Worm (Caenorhabditis elegans) whole organism, L1 larva: ENCODE data around the gene ldh-1.

Source experiments
- C04F5.9 ChIP-seq: sonication (generic microtip); optimal IDR thresholded peaks from 2 replicates; lab custom pipeline; 2016; ENCODE audit warnings: missing genetic modification characterization, missing compliant biosample characterization
- C34B4.2 ChIP-seq: sonication (generic microtip); optimal IDR thresholded peaks from 2 replicates; lab custom pipeline; 2017; ENCODE audit warnings: mild to moderate bottlenecking, missing genetic modification characterization, missing compliant biosample characterization
- alr-1 ChIP-seq: fragments of 200-800 bp; sonication (Bioruptor generic); optimal IDR thresholded peaks from 2 replicates; lab custom pipeline; 2018; ENCODE audit warnings: borderline replicate concordance, mild to moderate bottlenecking, missing genetic modification characterization, missing compliant biosample characterization
- aly-2 ChIP-seq: fragments of 150-350 bp; optimal IDR thresholded peaks from 2 replicates; lab custom pipeline; 2014; ENCODE audit warnings: missing biosample characterization, missing genetic modification characterization
- ama-1 ChIP-seq: fragments of 150-350 bp; optimal IDR thresholded peaks from 2 replicates; lab custom pipeline; 2014
- ceh-63 ChIP-seq: fragments of 200-800 bp; sonication (Bioruptor generic); optimal IDR thresholded peaks from 2 replicates; lab custom pipeline; 2018; ENCODE audit warnings: mild to moderate bottlenecking, missing genetic modification characterization, missing compliant biosample characterization
- ceh-8 ChIP-seq: fragments of 200-800 bp; sonication (Bioruptor generic); optimal IDR thresholded peaks from 2 replicates; lab custom pipeline; 2018; ENCODE audit warnings: mild to moderate bottlenecking, missing genetic modification characterization, moderate library complexity, missing compliant biosample characterization
- ceh-82 ChIP-seq, 3 experiments: fragments of 150-350 bp in 1 of 3; sonication (generic microtip) in 2 of 3; optimal IDR thresholded peaks; 2 replicates each; lab custom pipeline; 2014 to 2017; ENCODE audit warnings: missing biosample characterization in 3 of 3, missing genetic modification characterization in 3 of 3
- ceh-88 ChIP-seq: fragments of 200-800 bp; sonication (Bioruptor generic); IDR thresholded peaks from 2 replicates; pipeline ENCODE4 v1.3.6; 2022; ENCODE audit warnings: missing genetic modification characterization, missing compliant biosample characterization
- ces-1 ChIP-seq: fragments of 150-350 bp; optimal IDR thresholded peaks from 2 replicates; lab custom pipeline; 2014; ENCODE audit warnings: missing biosample characterization, missing genetic modification reagents, missing genetic modification characterization
- dpl-1 ChIP-seq, 3 experiments: fragments of 150-350 bp in 2 of 3; sonication (generic microtip) in 1 of 3; optimal IDR thresholded peaks; 2 replicates each; lab custom pipeline; 2014 to 2017; ENCODE audit warnings: missing biosample characterization in 3 of 3, missing genetic modification characterization in 3 of 3, missing genetic modification reagents in 3 of 3
- dsc-1 ChIP-seq: sonication (generic microtip); optimal IDR thresholded peaks from 2 replicates; lab custom pipeline; 2016; ENCODE audit warnings: mild to moderate bottlenecking, missing genetic modification characterization, missing compliant biosample characterization
- efl-1 ChIP-seq, 4 experiments: fragments of 150-350 bp; optimal IDR thresholded peaks in 3 of 4; peaks in 1 of 4; 1 replicate in 1 of 4; 2 replicates in 3 of 4; lab custom pipeline; 2014; ENCODE audit warnings: missing biosample characterization in 2 of 4, missing genetic modification characterization in 2 of 4, missing genetic modification reagents in 2 of 4
- efl-3 ChIP-seq: fragments of 200-800 bp; sonication (Bioruptor generic); optimal IDR thresholded peaks from 2 replicates; lab custom pipeline; 2018; ENCODE audit warnings: mild to moderate bottlenecking, missing genetic modification characterization, missing compliant biosample characterization
- egl-13 ChIP-seq: sonication (generic microtip); optimal IDR thresholded peaks from 2 replicates; lab custom pipeline; 2016; ENCODE audit warnings: missing genotype, missing genetic modification reagents, missing genetic modification characterization, missing compliant biosample characterization
- egl-27 ChIP-seq, 2 experiments: fragments of 150-350 bp in 1 of 2; sonication (generic microtip); optimal IDR thresholded peaks; 3 replicates each; lab custom pipeline; 2017 to 2018; ENCODE audit warnings: missing biosample characterization in 2 of 2, missing genetic modification characterization in 2 of 2, missing genetic modification reagents in 2 of 2
- elt-3 ChIP-seq, 6 experiments: fragments of 150-350 bp in 1 of 6; sonication (generic microtip); optimal IDR thresholded peaks; 2 replicates each; lab custom pipeline; 2017 to 2018; ENCODE audit warnings: missing biosample characterization in 6 of 6, missing genetic modification characterization in 6 of 6, inconsistent platforms in 1 of 6
- fkh-10 ChIP-seq: sonication (generic microtip); optimal IDR thresholded peaks from 2 replicates; lab custom pipeline; 2017; ENCODE audit warnings: missing biosample characterization, missing genetic modification reagents, missing genetic modification characterization
- fos-1 ChIP-seq: fragments of 150-350 bp; optimal IDR thresholded peaks from 2 replicates; lab custom pipeline; 2014; ENCODE audit warnings: missing biosample characterization, missing genetic modification characterization
- grh-1 ChIP-seq: fragments of 200-800 bp; sonication (Bioruptor generic); IDR thresholded peaks from 2 replicates; pipeline ENCODE4 v1.3.6; 2022; ENCODE audit warnings: missing genetic modification reagents, missing genetic modification characterization, missing compliant biosample characterization
- irx-1 ChIP-seq: sonication (generic microtip); optimal IDR thresholded peaks from 2 replicates; lab custom pipeline; 2016; ENCODE audit warnings: missing genetic modification characterization, missing compliant biosample characterization
- lin-35 ChIP-seq, 2 experiments: fragments of 150-350 bp; optimal IDR thresholded peaks; 2 replicates each; lab custom pipeline; 2014; ENCODE audit warnings: missing biosample characterization in 2 of 2, missing genetic modification characterization in 2 of 2, missing genetic modification reagents in 2 of 2
- lir-3 ChIP-seq: sonication (generic microtip); optimal IDR thresholded peaks from 2 replicates; lab custom pipeline; 2016; ENCODE audit warnings: mild to moderate bottlenecking, missing genetic modification characterization, moderate library complexity, missing compliant biosample characterization; ENCODE audit not compliant: poor library complexity
- mef-2 ChIP-seq: fragments of 150-350 bp; optimal IDR thresholded peaks from 2 replicates; lab custom pipeline; 2014; ENCODE audit warnings: missing biosample characterization, missing genetic modification characterization
- nhr-11 ChIP-seq: fragments of 150-350 bp; optimal IDR thresholded peaks from 2 replicates; lab custom pipeline; 2014; ENCODE audit warnings: missing biosample characterization, missing genetic modification characterization
- nhr-12 ChIP-seq: sonication (generic microtip); optimal IDR thresholded peaks from 2 replicates; lab custom pipeline; 2017; ENCODE audit warnings: missing biosample characterization, missing genetic modification characterization
- nhr-19 ChIP-seq: fragments of 200-800 bp; sonication (Bioruptor generic); conservative IDR thresholded peaks from 2 replicates; pipeline ENCODE4 v1.3.6; 2022; ENCODE audit warnings: missing genetic modification characterization, missing compliant biosample characterization
- nhr-20 ChIP-seq: sonication (generic microtip); optimal IDR thresholded peaks from 2 replicates; lab custom pipeline; 2016; ENCODE audit warnings: mild to moderate bottlenecking, missing genetic modification characterization, missing compliant biosample characterization
- nhr-28 ChIP-seq: fragments of 150-350 bp; optimal IDR thresholded peaks from 2 replicates; lab custom pipeline; 2014; ENCODE audit warnings: missing biosample characterization, missing genetic modification characterization
- nhr-47 ChIP-seq: sonication (generic microtip); optimal IDR thresholded peaks from 2 replicates; lab custom pipeline; 2016; ENCODE audit warnings: mild to moderate bottlenecking, missing genetic modification characterization, moderate library complexity, missing compliant biosample characterization
- nhr-71 ChIP-seq: sonication (generic microtip); optimal IDR thresholded peaks from 2 replicates; lab custom pipeline; 2016; ENCODE audit warnings: mild to moderate bottlenecking, missing genetic modification characterization, moderate library complexity, missing compliant biosample characterization
- nhr-76 ChIP-seq: sonication (generic microtip); optimal IDR thresholded peaks from 2 replicates; lab custom pipeline; 2017; ENCODE audit warnings: missing biosample characterization, missing genetic modification characterization
- nhr-77 ChIP-seq: fragments of 150-350 bp; optimal IDR thresholded peaks from 2 replicates; lab custom pipeline; 2014; ENCODE audit warnings: missing biosample characterization, missing genetic modification characterization
- nhr-85 ChIP-seq: sonication (generic microtip); peaks from one replicate; lab custom pipeline; 2016; ENCODE audit warnings: missing genetic modification characterization, inconsistent platforms, missing compliant biosample characterization
- nhr-90 ChIP-seq: sonication (generic microtip); optimal IDR thresholded peaks from 2 replicates; lab custom pipeline; 2016; ENCODE audit warnings: mild to moderate bottlenecking, missing genetic modification characterization, missing compliant biosample characterization; ENCODE audit not compliant: poor library complexity
- pag-3 ChIP-seq: sonication (generic microtip); optimal IDR thresholded peaks from 2 replicates; lab custom pipeline; 2017; ENCODE audit warnings: missing genetic modification characterization, mild to moderate bottlenecking, missing compliant biosample characterization, antibody characterized with exemption, borderline replicate concordance; ENCODE audit not compliant: insufficient read depth
- pax-3 ChIP-seq: fragments of 200-800 bp; sonication (Bioruptor generic); optimal IDR thresholded peaks from 2 replicates; lab custom pipeline; 2018; ENCODE audit warnings: mild to moderate bottlenecking, missing genetic modification characterization, moderate library complexity, missing compliant biosample characterization
- pqm-1 ChIP-seq: sonication (generic microtip); optimal IDR thresholded peaks from 3 replicates; lab custom pipeline; 2017; ENCODE audit warnings: missing biosample characterization, missing genetic modification characterization
- rnt-1 ChIP-seq: sonication (generic microtip); optimal IDR thresholded peaks from 2 replicates; lab custom pipeline; 2016; ENCODE audit warnings: mild to moderate bottlenecking, missing genetic modification characterization, moderate library complexity, missing compliant biosample characterization
- skn-1 ChIP-seq: fragments of 150-350 bp; optimal IDR thresholded peaks from 2 replicates; lab custom pipeline; 2014; ENCODE audit warnings: missing biosample characterization, missing genetic modification characterization
- snpc-4 ChIP-seq: fragments of 150-350 bp; optimal IDR thresholded peaks from 2 replicates; lab custom pipeline; 2014; ENCODE audit warnings: missing biosample characterization, missing genetic modification characterization
- snu-23 ChIP-seq: sonication (generic microtip); optimal IDR thresholded peaks from 2 replicates; lab custom pipeline; 2016; ENCODE audit warnings: missing genetic modification characterization, missing compliant biosample characterization
- sptf-1 ChIP-seq: fragments of 150-350 bp; optimal IDR thresholded peaks from 2 replicates; lab custom pipeline; 2014; ENCODE audit warnings: missing biosample characterization, missing genetic modification characterization
- sup-37 ChIP-seq: fragments of 200-800 bp; sonication (Bioruptor generic); optimal IDR thresholded peaks from 2 replicates; lab custom pipeline; 2018; ENCODE audit warnings: mild to moderate bottlenecking, missing genetic modification characterization, missing compliant biosample characterization
- swsn-7 ChIP-seq: sonication (generic microtip); optimal IDR thresholded peaks from 2 replicates; lab custom pipeline; 2016; ENCODE audit warnings: missing genetic modification characterization, missing compliant biosample characterization
- tbx-2 ChIP-seq: sonication (generic microtip); optimal IDR thresholded peaks from 2 replicates; lab custom pipeline; 2016; ENCODE audit warnings: missing genetic modification characterization, missing compliant biosample characterization
- tlp-1 ChIP-seq: fragments of 150-350 bp; optimal IDR thresholded peaks from 2 replicates; lab custom pipeline; 2014; ENCODE audit warnings: missing biosample characterization, missing genetic modification characterization
- unc-130 ChIP-seq: fragments of 150-350 bp; optimal IDR thresholded peaks from 2 replicates; lab custom pipeline; 2017; ENCODE audit warnings: missing biosample characterization, missing genetic modification characterization, inconsistent platforms
- unc-62 ChIP-seq: fragments of 150-350 bp; optimal IDR thresholded peaks from 2 replicates; lab custom pipeline; 2014; ENCODE audit warnings: missing biosample characterization, missing genetic modification reagents, missing genetic modification characterization
- unc-98 ChIP-seq: fragments of 200-800 bp; sonication (Bioruptor generic); IDR thresholded peaks from 2 replicates; pipeline ENCODE4 v1.3.6; 2022; ENCODE audit warnings: missing genetic modification characterization, missing compliant biosample characterization
- zip-4 ChIP-seq: fragments of 200-800 bp; sonication (Bioruptor generic); optimal IDR thresholded peaks from 2 replicates; lab custom pipeline; 2018; ENCODE audit warnings: mild to moderate bottlenecking, missing genetic modification characterization, moderate library complexity, missing compliant biosample characterization
- ztf-11 ChIP-seq, 2 experiments: sonication (generic microtip); optimal IDR thresholded peaks; 2 replicates each; lab custom pipeline; 2016 to 2017; ENCODE audit warnings: missing genetic modification characterization in 2 of 2, missing biosample characterization in 1 of 2, missing compliant biosample characterization in 1 of 2

The ldh-1 gene

ce11 chrII:11756684-11757107 lies 32.7 kb downstream of the ldh-1 start:
- TF ChIP-seq nhr-20 (tag; lab: Kevin White, UChicago): peak; percentile 44
- TF ChIP-seq unc-98: no peak
- no peak; the same call in 1 of the 2 replicates for TF ChIP-seq grh-1 (GFP tag; lab: Robert Waterston, UW)
- TF ChIP-seq aly-2 (tag; lab: Kevin White, UChicago): peak; percentile 100
- TF ChIP-seq zip-4 (GFP tag; lab: Kevin White, UChicago): no peak
- TF ChIP-seq sup-37: no peak
- peak; percentile 98 for TF ChIP-seq ama-1 (lab: Kevin White, UChicago)
- no peak for TF ChIP-seq tbx-2 (tag; lab: Kevin White, UChicago)
- TF ChIP-seq nhr-47 (tag; lab: Kevin White, UChicago): peak; percentile 10
- TF ChIP-seq egl-27 (tag; optimal IDR thresholded peaks at IDR 0.05; lab: Kevin White, UChicago): no peak
- TF ChIP-seq pax-3 (tag; lab: Kevin White, UChicago): peak; percentile 22
- TF ChIP-seq efl-3: no peak
- no peak for TF ChIP-seq nhr-11 (tag; lab: Kevin White, UChicago)
- peak; percentile 91 for TF ChIP-seq skn-1 (tag; lab: Kevin White, UChicago)
- TF ChIP-seq nhr-90 (tag; lab: Kevin White, UChicago): peak; percentile 3
- no peak for TF ChIP-seq efl-1 (optimal IDR thresholded peaks at IDR 0.05; lab: Kevin White, UChicago)
- peak in 1 of 2 experiments; percentile 20 for TF ChIP-seq efl-1 (GFP tag; optimal IDR thresholded peaks at IDR 0.05 in 1 of 2; lab: Kevin White, UChicago)
- TF ChIP-seq tlp-1 (tag; lab: Kevin White, UChicago): no peak
- TF ChIP-seq nhr-12 (tag; lab: Kevin White, UChicago): no peak
- TF ChIP-seq unc-62 (GFP tag; lab: Kevin White, UChicago): no peak
- peak; percentile 46 for TF ChIP-seq mef-2 (tag; lab: Kevin White, UChicago)
- no peak for TF ChIP-seq irx-1
- TF ChIP-seq lin-35 (GFP tag; optimal IDR thresholded peaks at IDR 0.05; lab: Kevin White, UChicago): peak; percentile 31 to 47
- no peak; the same call in 1 of the 2 replicates for TF ChIP-seq ceh-88 (GFP tag; lab: Robert Waterston, UW)
- TF ChIP-seq elt-3 (tag; optimal IDR thresholded peaks at IDR 0.05; lab: Kevin White, UChicago): peak in 1 of 6 experiments; percentile 73
- peak in 2 of 3 experiments; percentile 39 to 58 for TF ChIP-seq dpl-1 (GFP tag; optimal IDR thresholded peaks at IDR 0.05; lab: Kevin White, UChicago)
- peak; percentile 40 for TF ChIP-seq nhr-19
- TF ChIP-seq ztf-11 (tag; optimal IDR thresholded peaks at IDR 0.05; lab: Kevin White, UChicago): peak in 1 of 2 experiments; percentile 26
- peak; percentile 47 for TF ChIP-seq egl-13
- TF ChIP-seq snu-23 (GFP tag; lab: Kevin White, UChicago): peak; percentile 66
- TF ChIP-seq nhr-77 (tag; lab: Kevin White, UChicago): no peak
- no peak for TF ChIP-seq nhr-28 (tag; lab: Kevin White, UChicago)
- TF ChIP-seq ceh-82 (tag; optimal IDR thresholded peaks at IDR 0.05; lab: Kevin White, UChicago): no peak
- no peak for TF ChIP-seq pqm-1 (tag; lab: Kevin White, UChicago)
- no peak for TF ChIP-seq C34B4.2 (tag; lab: Kevin White, UChicago)
- peak; percentile 55 for TF ChIP-seq snpc-4
- peak; percentile 77 for TF ChIP-seq nhr-85 (tag; lab: Kevin White, UChicago)
- TF ChIP-seq swsn-7: peak; percentile 35
- TF ChIP-seq unc-130: no peak
- TF ChIP-seq fos-1: no peak
- no peak for TF ChIP-seq ceh-8 (GFP tag; lab: Kevin White, UChicago)
- TF ChIP-seq alr-1 (tag; lab: Kevin White, UChicago): no peak
- no peak for TF ChIP-seq ceh-63 (GFP tag; lab: Kevin White, UChicago)
- no peak for TF ChIP-seq nhr-76 (tag; lab: Kevin White, UChicago)
- TF ChIP-seq lir-3: no peak
- TF ChIP-seq nhr-71 (tag; lab: Kevin White, UChicago): peak; percentile 81
- no peak for TF ChIP-seq fkh-10
- no peak for TF ChIP-seq pag-3 (tag; lab: Kevin White, UChicago)
- no peak for TF ChIP-seq ces-1
- TF ChIP-seq dsc-1 (tag; lab: Kevin White, UChicago): peak; percentile 33
- TF ChIP-seq C04F5.9 (tag; lab: Kevin White, UChicago): no peak
- peak; percentile 40 for TF ChIP-seq rnt-1 (tag; lab: Kevin White, UChicago)
- TF ChIP-seq sptf-1 (tag; lab: Kevin White, UChicago): no peak
